Fruit fly (Drosophila melanogaster) whole organism: ENCODE results near the gene OtopLa.

ENCODE experiments used
- CG8478 ChIP-seq: fragments of >200 bp; optimal IDR thresholded peaks from 2 replicates; lab custom pipeline; 2018; ENCODE audit warnings: inconsistent platforms
- psq ChIP-seq: fragments of >200 bp; optimal IDR thresholded peaks from 2 replicates; lab custom pipeline; 2017

dm6 chrX:5664222-5664621 lies 15.9 kb upstream of the OtopLa start:
- no peak for TF ChIP-seq psq (lab: Kevin White, UChicago)
- TF ChIP-seq CG8478 (lab: Kevin White, UChicago), result no peak
